Fruit fly (Drosophila melanogaster): ENCODE data around the gene CG4928.

DNA sequence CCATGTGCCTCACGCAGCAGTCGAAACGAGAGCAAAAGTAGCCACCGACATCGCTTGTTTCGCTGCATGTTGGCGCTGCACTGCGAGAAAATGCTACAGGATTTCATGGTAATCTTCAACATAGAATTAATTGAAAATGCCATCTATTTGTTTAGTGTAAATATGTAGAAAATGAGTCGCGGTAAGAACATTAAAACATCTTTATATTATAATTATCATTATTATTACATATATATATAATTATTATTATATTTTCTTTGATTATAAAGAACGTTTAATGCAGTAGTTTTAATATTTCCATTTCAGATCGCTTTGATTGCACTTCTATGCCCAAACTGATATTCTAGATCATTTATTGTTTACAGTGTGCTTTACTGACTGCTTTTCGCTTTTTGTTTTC, 39.9 kb upstream of the CG4928 start:
- TF ChIP-seq psq (optimal IDR thresholded peaks at IDR 0.05), result no peak
- no peak for TF ChIP-seq CG8478 (optimal IDR thresholded peaks at IDR 0.05)

Data from whole organism.